Fruit fly (Drosophila melanogaster) whole organism, embryonic: Measurements from ENCODE around the gene mmy.

ENCODE experiments used
- CG11093 ChIP-seq: fragments of 200-800 bp; sonication (Bioruptor generic); IDR thresholded peaks from 3 replicates; pipeline ENCODE4 v1.3.6; 2022; ENCODE audit warnings: missing biosample characterization, missing genetic modification characterization
- CG16779 ChIP-seq: fragments of 200-800 bp; sonication (Bioruptor generic); IDR thresholded peaks from 2 replicates; pipeline ENCODE4 v1.3.6; 2022; ENCODE audit warnings: missing biosample characterization, missing genetic modification characterization
- CG42726 ChIP-seq: fragments of 200-800 bp; sonication (Bioruptor generic); IDR thresholded peaks from 2 replicates; pipeline ENCODE4 v1.3.6; 2022; ENCODE audit warnings: missing biosample characterization, missing genetic modification characterization; ENCODE audit not compliant: partially characterized antibody
- Chrac-16 ChIP-seq: fragments of 200-800 bp; sonication (Bioruptor generic); optimal IDR thresholded peaks from 3 replicates; lab custom pipeline; 2016; ENCODE audit warnings: missing biosample characterization, missing genetic modification characterization
- GATAe ChIP-seq: fragments of 200-800 bp; sonication (Bioruptor generic); conservative IDR thresholded peaks from 2 replicates; pipeline ENCODE4 v1.3.6; 2022; ENCODE audit warnings: missing biosample characterization, missing genetic modification characterization
- amos ChIP-seq: fragments of 200-800 bp; sonication (Bioruptor generic); IDR thresholded peaks from 2 replicates; pipeline ENCODE4 v1.3.6; 2022; ENCODE audit warnings: missing biosample characterization, missing genetic modification characterization; ENCODE audit not compliant: partially characterized antibody
- caup ChIP-seq: fragments of 200-800 bp; sonication (Bioruptor generic); optimal IDR thresholded peaks from 3 replicates; lab custom pipeline; 2017; ENCODE audit warnings: missing biosample characterization, mild to moderate bottlenecking, missing genetic modification characterization, moderate library complexity; ENCODE audit not compliant: severe bottlenecking
- chif ChIP-seq, 2 experiments: fragments of 200-800 bp; sonication (Bioruptor generic); optimal IDR thresholded peaks; 3 replicates each; lab custom pipeline; 2016; ENCODE audit warnings: missing biosample characterization in 2 of 2, missing genetic modification characterization in 2 of 2
- corto ChIP-seq: fragments of 200-800 bp; sonication (Bioruptor generic); optimal IDR thresholded peaks from 2 replicates; lab custom pipeline; 2016; ENCODE audit warnings: missing biosample characterization, mild to moderate bottlenecking, missing genetic modification characterization, moderate library complexity
- crp ChIP-seq, 2 experiments: fragments of 200-800 bp; sonication (Bioruptor generic); optimal IDR thresholded peaks; 2 replicates in 1 of 2; 3 replicates in 1 of 2; lab custom pipeline; 2017; ENCODE audit warnings: missing biosample characterization in 2 of 2, missing genetic modification characterization in 2 of 2, mild to moderate bottlenecking in 1 of 2, moderate library complexity in 1 of 2
- insv ChIP-seq, 2 experiments: fragments of 200-800 bp; sonication (Bioruptor generic); optimal IDR thresholded peaks; 3 replicates each; lab custom pipeline; 2016 to 2018; ENCODE audit warnings: missing biosample characterization in 2 of 2, missing genetic modification characterization in 2 of 2
- rib ChIP-seq: fragments of 200-800 bp; sonication (Bioruptor generic); IDR thresholded peaks from 2 replicates; pipeline ENCODE4 v1.3.6; 2022; ENCODE audit warnings: missing biosample characterization, missing genetic modification characterization
- sisA ChIP-seq: fragments of 200-800 bp; sonication (Bioruptor generic); IDR thresholded peaks from 2 replicates; pipeline ENCODE4 v1.3.6; 2022; ENCODE audit warnings: missing biosample characterization, missing genetic modification characterization

DNA sequence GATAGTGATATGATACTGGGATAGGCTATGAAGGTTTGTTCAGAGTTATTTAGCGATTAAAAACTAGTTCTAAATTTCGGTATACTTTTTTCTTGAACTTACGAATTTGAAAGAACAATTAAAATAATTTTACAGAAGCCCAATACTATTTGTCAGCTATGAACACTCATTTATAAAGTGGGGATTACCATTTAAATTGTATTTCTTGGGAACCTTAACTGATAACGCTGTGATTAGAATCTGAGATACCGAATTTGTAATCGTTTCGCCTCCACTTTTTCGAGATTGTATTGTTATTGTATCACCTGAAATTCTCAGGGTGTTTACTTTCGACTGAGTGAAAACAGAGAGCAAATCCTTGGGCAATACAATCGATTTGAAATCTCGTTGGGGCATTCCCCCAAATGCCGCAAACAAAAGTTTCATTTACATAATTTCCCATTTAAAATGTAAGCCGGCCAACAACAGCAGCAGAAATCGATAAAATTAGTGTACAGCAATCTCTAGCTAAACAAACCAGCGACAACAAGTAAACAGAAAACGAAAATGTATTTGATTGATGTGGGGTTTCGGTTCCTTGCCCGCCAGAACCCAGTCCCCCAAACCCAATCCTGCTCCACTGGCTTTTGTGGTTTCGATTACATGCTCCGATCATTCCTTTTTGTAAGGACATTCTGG is 27.1 kb upstream of the mmy start:
- TF ChIP-seq chif (GFP tag; optimal IDR thresholded peaks at IDR 0.05; lab: Kevin White, UChicago) (no peak), GATAe (GFP tag; lab: Robert Waterston, UW) (no peak), insv (GFP tag; optimal IDR thresholded peaks at IDR 0.05; lab: Kevin White, UChicago) (no peak), CG16779 (GFP tag; lab: Robert Waterston, UW) (no peak), amos (GFP tag; lab: Robert Waterston, UW) (no peak), corto (GFP tag; lab: Kevin White, UChicago) (no peak), crp (GFP tag; optimal IDR thresholded peaks at IDR 0.05; lab: Kevin White, UChicago) (no peak), sisA (GFP tag; lab: Robert Waterston, UW) (no peak), rib (GFP tag; lab: Robert Waterston, UW) (no peak), caup (GFP tag; lab: Kevin White, UChicago) (no peak), Chrac-16 (GFP tag; lab: Kevin White, UChicago) (no peak), CG11093 (GFP tag; lab: Robert Waterston, UW) (no peak), CG42726 (GFP tag; lab: Robert Waterston, UW) (no peak)
